Fruit fly (Drosophila melanogaster): ENCODE data around the gene CG14275.
A peak's percentile ranks its signal among the peaks of the same experiment; 100 is the strongest.

Gene CG14275

DNA sequence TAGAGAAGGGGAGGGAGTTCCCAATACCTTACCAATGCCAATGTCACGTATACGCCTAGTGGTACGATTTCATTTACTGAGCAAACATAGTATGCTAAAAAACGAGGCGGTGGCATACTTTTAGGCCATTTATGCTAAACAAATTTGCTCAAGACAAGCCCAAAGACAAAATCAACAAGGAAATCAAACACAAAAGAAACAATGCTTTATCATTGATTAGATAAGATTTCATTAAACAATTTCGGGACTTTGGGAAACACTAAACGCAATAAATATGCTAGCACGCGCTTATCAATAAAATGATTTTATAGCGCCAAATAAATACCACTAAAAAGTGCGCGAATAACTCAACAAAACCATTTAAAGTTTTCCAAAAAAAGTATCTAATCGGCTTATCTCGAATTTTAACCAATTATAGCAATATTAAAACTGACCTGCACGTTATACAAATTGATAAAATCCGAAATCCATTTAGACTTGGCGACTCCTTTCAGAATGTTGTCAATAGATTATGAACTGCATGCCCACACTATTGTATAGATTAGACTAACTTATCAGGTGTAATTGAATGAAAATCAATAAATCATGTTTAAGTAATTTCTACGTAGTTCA, 23.4 kb downstream of the CG14275 start (continued):
- TF ChIP-seq B-H2 (GFP tag; optimal IDR thresholded peaks at IDR 0.05) (peak; percentile 49), CG9876 (GFP tag; optimal IDR thresholded peaks at IDR 0.05) (no peak), chm (GFP tag; IDR thresholded peaks at IDR 0.05) (no peak), CG18476 (GFP tag; optimal IDR thresholded peaks at IDR 0.05) (no peak), D (optimal IDR thresholded peaks at IDR 0.05) (no peak), D (GFP tag; optimal IDR thresholded peaks at IDR 0.05) (no peak), CG13287 (GFP tag; IDR thresholded peaks at IDR 0.05; ENCODE audit: partially characterized antibody) (no peak), Sin3A (optimal IDR thresholded peaks at IDR 0.05) (no peak), ac (GFP tag; optimal IDR thresholded peaks at IDR 0.05) (no peak), MESR4 (GFP tag; optimal IDR thresholded peaks at IDR 0.05) (no peak), Dad (GFP tag; optimal IDR thresholded peaks at IDR 0.05) (no peak), sens (GFP tag) (peak; percentile 55), gsb (GFP tag; IDR thresholded peaks at IDR 0.05) (no peak), Side (GFP tag; optimal IDR thresholded peaks at IDR 0.05) (peak; percentile 16), corto (GFP tag; optimal IDR thresholded peaks at IDR 0.05) (no peak), CG15601 (tag; optimal IDR thresholded peaks at IDR 0.05) (no peak), CG18619 (GFP tag; optimal IDR thresholded peaks at IDR 0.05) (peak; percentile 8)

- TF ChIP-seq CG10543 (GFP tag; optimal IDR thresholded peaks at IDR 0.05) (no peak), gem (tag; optimal IDR thresholded peaks at IDR 0.05) (peak; percentile 14), Hsf (GFP tag; optimal IDR thresholded peaks at IDR 0.05) (no peak), Gug (GFP tag; IDR thresholded peaks at IDR 0.05) (no peak), insv (GFP tag; optimal IDR thresholded peaks at IDR 0.05) (no peak), gfzf (GFP tag; optimal IDR thresholded peaks at IDR 0.05) (no peak), Usf (GFP tag; optimal IDR thresholded peaks at IDR 0.05) (no peak), CG32532 (GFP tag; IDR thresholded peaks at IDR 0.05) (no peak), hkb (optimal IDR thresholded peaks at IDR 0.05) (no peak), hkb (GFP tag; IDR thresholded peaks at IDR 0.05) (no peak), CG8281 (tag; optimal IDR thresholded peaks at IDR 0.05) (no peak), CG17359 (tag; optimal IDR thresholded peaks at IDR 0.05) (peak; percentile 17), hb (GFP tag; IDR thresholded peaks at IDR 0.05; ENCODE audit: partially characterized antibody) (no peak), lab (GFP tag; optimal IDR thresholded peaks at IDR 0.05) (peak; percentile 4), Sin3A (optimal IDR thresholded peaks at IDR 0.05) (no peak), CG11093 (GFP tag; IDR thresholded peaks at IDR 0.05) (no peak), org-1 (GFP tag; optimal IDR thresholded peaks at IDR 0.05) (no peak), CG6683 (GFP tag; optimal IDR thresholded peaks at IDR 0.05) (no peak), CG10979 (tag; optimal IDR thresholded peaks at IDR 0.05) (no peak), ci (GFP tag; IDR thresholded peaks at IDR 0.05) (no peak), Spps (tag; optimal IDR thresholded peaks at IDR 0.05) (no peak), HmgD (GFP tag; optimal IDR thresholded peaks at IDR 0.05) (no peak), pan (optimal IDR thresholded peaks at IDR 0.05) (no peak), pan (GFP tag; optimal IDR thresholded peaks at IDR 0.05 in 1 of 2, IDR thresholded peaks at IDR 0.05 in 1 of 2) (peak in 1 of 2 experiments; percentile 54), CG13624 (GFP tag; optimal IDR thresholded peaks at IDR 0.05) (no peak), jigr1 (GFP tag; IDR thresholded peaks at IDR 0.05) (no peak), ara (GFP tag; IDR thresholded peaks at IDR 0.05) (no peak), Dip3 (GFP tag; optimal IDR thresholded peaks at IDR 0.05) (no peak), kay (GFP tag; optimal IDR thresholded peaks at IDR 0.05) (no peak), CG9437 (GFP tag; optimal IDR thresholded peaks at IDR 0.05) (no peak), CG6791 (GFP tag; IDR thresholded peaks at IDR 0.05; ENCODE audit: partially characterized antibody) (no peak), da (GFP tag; optimal IDR thresholded peaks at IDR 0.05) (no peak), Hr51 (GFP tag; optimal IDR thresholded peaks at IDR 0.05) (peak in 1 of 2 experiments; percentile 8), cas (GFP tag; IDR thresholded peaks at IDR 0.05) (no peak), CG1024 (GFP tag; IDR thresholded peaks at IDR 0.05) (no peak), CG15011 (GFP tag; optimal IDR thresholded peaks at IDR 0.05) (no peak)
Measured at dm6 chr2L:8351333-8351732, 24.1 kb downstream of the CG14275 start.

All from whole organism, embryonic.